Worm (Caenorhabditis elegans): Measurements from ENCODE around the gene klp-6.

DNA sequence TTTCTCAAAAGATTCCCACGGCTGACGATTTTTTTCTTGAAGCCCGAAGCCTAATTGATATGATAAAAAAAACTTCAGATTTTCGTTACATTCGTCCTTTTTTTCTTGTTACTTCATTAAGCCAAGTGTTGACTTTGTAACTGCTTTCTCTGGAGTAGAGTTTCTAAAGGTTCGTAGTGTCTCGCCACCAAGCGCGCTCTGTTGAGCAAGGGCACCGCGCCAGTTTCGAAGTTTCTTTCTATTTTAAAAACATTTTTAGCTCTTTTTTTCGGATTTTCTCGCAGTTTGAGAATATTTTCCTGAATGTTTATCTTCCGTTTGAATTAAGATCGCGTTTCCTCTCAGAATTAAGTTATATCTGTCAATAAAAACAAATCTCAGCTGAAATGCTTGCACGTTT lies 45.8 kb downstream of the klp-6 start:
- no peak for TF ChIP-seq ama-1 (optimal IDR thresholded peaks at IDR 0.05)
- no peak for TF ChIP-seq aly-1 (tag; optimal IDR thresholded peaks at IDR 0.05)
- TF ChIP-seq sea-1 (GFP tag; conservative IDR thresholded peaks at IDR 0.05), result no peak
- TF ChIP-seq flt-1 (GFP tag; IDR thresholded peaks at IDR 0.05), result no peak
- no peak for TF ChIP-seq ets-7 (tag; optimal IDR thresholded peaks at IDR 0.05)
- no peak for TF ChIP-seq scrt-1 (GFP tag; IDR thresholded peaks at IDR 0.05)
